Worm (Caenorhabditis elegans) whole organism, late embryonic: Measurements from ENCODE around the gene tpa-1.

ENCODE experiments used
- ama-1 ChIP-seq: fragments of 150-350 bp; optimal IDR thresholded peaks from 2 replicates; lab custom pipeline; 2014
- ceh-14 ChIP-seq: sonication (generic microtip); optimal IDR thresholded peaks from 2 replicates; lab custom pipeline; 2016; ENCODE audit warnings: missing genotype, missing genetic modification characterization, missing compliant biosample characterization
- dve-1 ChIP-seq: sonication (generic microtip); optimal IDR thresholded peaks from 2 replicates; lab custom pipeline; 2017; ENCODE audit warnings: antibody characterized with exemption, mild to moderate bottlenecking, missing genetic modification characterization, missing compliant biosample characterization
- hlh-6 ChIP-seq: sonication (generic microtip); optimal IDR thresholded peaks from 2 replicates; lab custom pipeline; 2016; ENCODE audit warnings: missing genotype, missing genetic modification characterization, missing compliant biosample characterization
- nhr-11 ChIP-seq: fragments of 150-350 bp; optimal IDR thresholded peaks from 2 replicates; lab custom pipeline; 2014; ENCODE audit warnings: missing biosample characterization, missing genetic modification characterization
- pag-3 ChIP-seq: sonication (generic microtip); optimal IDR thresholded peaks from 2 replicates; lab custom pipeline; 2016; ENCODE audit warnings: missing compliant biosample characterization, missing genetic modification characterization, borderline replicate concordance
- pha-4 ChIP-seq: fragments of 150-350 bp; optimal IDR thresholded peaks from 2 replicates; lab custom pipeline; 2018; ENCODE audit warnings: missing biosample characterization, missing genetic modification reagents, missing genetic modification characterization
- pqm-1 ChIP-seq: sonication (generic microtip); optimal IDR thresholded peaks from 2 replicates; lab custom pipeline; 2016; ENCODE audit warnings: missing genetic modification characterization, missing compliant biosample characterization
- rnt-1 ChIP-seq: sonication (generic microtip); optimal IDR thresholded peaks from 2 replicates; lab custom pipeline; 2016; ENCODE audit warnings: missing genetic modification characterization, missing compliant biosample characterization

- no peak for TF ChIP-seq rnt-1 (tag; lab: Kevin White, UChicago)
- no peak for TF ChIP-seq pqm-1 (tag; lab: Kevin White, UChicago)
- TF ChIP-seq ceh-14 (tag; lab: Kevin White, UChicago): no peak
- TF ChIP-seq pha-4: no peak
- TF ChIP-seq hlh-6 (tag; lab: Kevin White, UChicago): no peak
- TF ChIP-seq ama-1 (lab: Kevin White, UChicago): no peak
- TF ChIP-seq pag-3 (tag; lab: Kevin White, UChicago): no peak
- no peak for TF ChIP-seq dve-1 (tag; lab: Kevin White, UChicago)
- TF ChIP-seq nhr-11 (tag; lab: Kevin White, UChicago): no peak
These were observed 29.8 kb downstream of the tpa-1 start, which contains the start of gene tut-1 for ce11 chrIV:121607-122006.
